Fruit fly (Drosophila melanogaster) whole organism, embryonic: ENCODE results near the gene Ndae1.

Experiments
- ATbp ChIP-seq: fragments of 200-800 bp; sonication (Bioruptor generic); optimal IDR thresholded peaks from 2 replicates; lab custom pipeline; 2017; ENCODE audit warnings: missing biosample characterization, mild to moderate bottlenecking, missing genetic modification characterization, missing genetic modification reagents
- BtbVII ChIP-seq: fragments of 200-800 bp; sonication (Bioruptor generic); optimal IDR thresholded peaks from 3 replicates; lab custom pipeline; 2017; ENCODE audit warnings: missing biosample characterization, mild to moderate bottlenecking, missing genetic modification characterization
- CG10147 ChIP-seq: fragments of 200-800 bp; sonication (Bioruptor generic); optimal IDR thresholded peaks from 2 replicates; lab custom pipeline; 2019; ENCODE audit warnings: missing biosample characterization, mild to moderate bottlenecking, missing genetic modification characterization, moderate library complexity
- CG10267 ChIP-seq: fragments of 200-800 bp; sonication (Bioruptor generic); optimal IDR thresholded peaks from 2 replicates; lab custom pipeline; 2018; ENCODE audit warnings: missing biosample characterization, mild to moderate bottlenecking, missing genetic modification characterization, moderate library complexity
- CG11085 ChIP-seq: fragments of 200-800 bp; sonication (Bioruptor generic); IDR thresholded peaks from 2 replicates; pipeline ENCODE4 v1.3.6; 2022; ENCODE audit warnings: missing biosample characterization, missing genetic modification characterization
- CG11723 ChIP-seq: fragments of 200-800 bp; sonication (Bioruptor generic); optimal IDR thresholded peaks from 2 replicates; lab custom pipeline; 2017; ENCODE audit warnings: missing biosample characterization, mild to moderate bottlenecking, missing genetic modification characterization
- CG12155 ChIP-seq: fragments of 200-800 bp; sonication (Bioruptor generic); optimal IDR thresholded peaks from 3 replicates; lab custom pipeline; 2016; ENCODE audit warnings: missing biosample characterization, missing genetic modification characterization
- CG14965 ChIP-seq: fragments of 200-800 bp; sonication (Bioruptor generic); optimal IDR thresholded peaks from 2 replicates; lab custom pipeline; 2016; ENCODE audit warnings: missing biosample characterization, missing genetic modification characterization, borderline replicate concordance
- CG1529 ChIP-seq: fragments of 200-800 bp; sonication (Bioruptor generic); optimal IDR thresholded peaks from 3 replicates; lab custom pipeline; 2018; ENCODE audit warnings: missing biosample characterization, missing genetic modification characterization
- CG15601 ChIP-seq: fragments of 200-800 bp; sonication (Bioruptor generic); optimal IDR thresholded peaks from 3 replicates; lab custom pipeline; 2019; ENCODE audit warnings: missing biosample characterization, mild to moderate bottlenecking, missing genetic modification characterization, moderate library complexity
- CG17385 ChIP-seq: fragments of 200-800 bp; sonication (Bioruptor generic); optimal IDR thresholded peaks from 3 replicates; lab custom pipeline; 2018; ENCODE audit warnings: missing biosample characterization, mild to moderate bottlenecking, missing genetic modification characterization
- CG17912 ChIP-seq: fragments of 200-800 bp; sonication (Bioruptor generic); optimal IDR thresholded peaks from 2 replicates; lab custom pipeline; 2018; ENCODE audit warnings: missing biosample characterization, mild to moderate bottlenecking, missing genetic modification characterization
- CG2202 ChIP-seq: fragments of 200-800 bp; sonication (Bioruptor generic); optimal IDR thresholded peaks from 2 replicates; lab custom pipeline; 2018; ENCODE audit warnings: missing biosample characterization, mild to moderate bottlenecking, missing genetic modification characterization
- CG4617 ChIP-seq: fragments of 200-800 bp; sonication (Bioruptor generic); optimal IDR thresholded peaks from 3 replicates; lab custom pipeline; 2016; ENCODE audit warnings: missing biosample characterization, missing genetic modification characterization, borderline replicate concordance
- CG4820 ChIP-seq: fragments of 200-800 bp; sonication (Bioruptor generic); optimal IDR thresholded peaks from 3 replicates; lab custom pipeline; 2016; ENCODE audit warnings: missing biosample characterization, missing genetic modification characterization
- CG7271 ChIP-seq: fragments of 200-800 bp; sonication (Bioruptor generic); optimal IDR thresholded peaks from 2 replicates; lab custom pipeline; 2018; ENCODE audit warnings: missing biosample characterization, mild to moderate bottlenecking, missing genetic modification characterization, moderate library complexity
- CG7556 ChIP-seq: fragments of 200-800 bp; sonication (Bioruptor generic); optimal IDR thresholded peaks from 2 replicates; lab custom pipeline; 2017; ENCODE audit warnings: missing biosample characterization, mild to moderate bottlenecking, missing genetic modification characterization
- CG7928 ChIP-seq: fragments of 200-800 bp; sonication (Bioruptor generic); optimal IDR thresholded peaks from 2 replicates; lab custom pipeline; 2017; ENCODE audit warnings: missing biosample characterization, mild to moderate bottlenecking, missing genetic modification characterization
- CG7963 ChIP-seq: fragments of 200-800 bp; sonication (Bioruptor generic); IDR thresholded peaks from 3 replicates; pipeline ENCODE4 v1.3.6; 2022; ENCODE audit warnings: missing biosample characterization, missing genetic modification characterization; ENCODE audit not compliant: partially characterized antibody
- CG8944 ChIP-seq: fragments of 200-800 bp; sonication (Bioruptor generic); optimal IDR thresholded peaks from 3 replicates; lab custom pipeline; 2016; ENCODE audit warnings: missing biosample characterization, missing genetic modification characterization
- CrebB ChIP-seq: fragments of 200-800 bp; sonication (Bioruptor generic); optimal IDR thresholded peaks from 3 replicates; lab custom pipeline; 2018; ENCODE audit warnings: missing biosample characterization, mild to moderate bottlenecking, missing genetic modification characterization
- Dad ChIP-seq: fragments of 200-800 bp; sonication (Bioruptor generic); optimal IDR thresholded peaks from 3 replicates; lab custom pipeline; 2016; ENCODE audit warnings: missing biosample characterization, missing genetic modification characterization
- Doc3 ChIP-seq: fragments of 200-800 bp; sonication (Bioruptor generic); IDR thresholded peaks from 3 replicates; pipeline ENCODE4 v1.3.6; 2022; ENCODE audit warnings: missing biosample characterization, missing genetic modification characterization; ENCODE audit not compliant: partially characterized antibody
- Dp ChIP-seq: fragments of 200-800 bp; sonication (Bioruptor generic); optimal IDR thresholded peaks from 2 replicates; lab custom pipeline; 2018; ENCODE audit warnings: missing biosample characterization, mild to moderate bottlenecking, missing genetic modification characterization, moderate library complexity
- Ets65A ChIP-seq: fragments of 200-800 bp; sonication (Bioruptor generic); peaks from one replicate; lab custom pipeline; 2016; ENCODE audit warnings: missing biosample characterization, missing genetic modification characterization
- Fer1 ChIP-seq: fragments of 200-800 bp; sonication (Bioruptor generic); optimal IDR thresholded peaks from 2 replicates; lab custom pipeline; 2017; ENCODE audit warnings: missing biosample characterization, mild to moderate bottlenecking, missing genetic modification characterization
- Jarid2 ChIP-seq: fragments of 200-800 bp; sonication (Bioruptor generic); optimal IDR thresholded peaks from 3 replicates; lab custom pipeline; 2017; ENCODE audit warnings: mild to moderate bottlenecking, missing biosample characterization, missing genetic modification reagents, missing genetic modification characterization
- Med ChIP-seq: fragments of 200-800 bp; sonication (Bioruptor generic); peaks from one replicate; lab custom pipeline; 2016; ENCODE audit warnings: missing biosample characterization, missing genetic modification characterization, mild to moderate bottlenecking, inconsistent platforms, moderate library complexity
- Meics ChIP-seq: fragments of 200-800 bp; sonication (Bioruptor generic); optimal IDR thresholded peaks from 2 replicates; lab custom pipeline; 2017; ENCODE audit warnings: missing biosample characterization, mild to moderate bottlenecking, missing genetic modification characterization
- Nf-YA ChIP-seq: fragments of 200-800 bp; sonication (Bioruptor generic); IDR thresholded peaks from 2 replicates; pipeline ENCODE4 v1.3.6; 2022; ENCODE audit warnings: missing biosample characterization, missing genetic modification characterization
- Sin3A ChIP-seq: fragments of >200 bp; optimal IDR thresholded peaks from 2 replicates; lab custom pipeline; 2018
- Ssrp ChIP-seq: fragments of 200-800 bp; sonication (Bioruptor generic); optimal IDR thresholded peaks from 2 replicates; lab custom pipeline; 2018; ENCODE audit warnings: missing biosample characterization, mild to moderate bottlenecking, missing genetic modification characterization, moderate library complexity
- bbx ChIP-seq: fragments of 200-800 bp; sonication (Bioruptor generic); IDR thresholded peaks from 2 replicates; pipeline ENCODE4 v1.3.6; 2022; ENCODE audit warnings: missing biosample characterization, missing genetic modification characterization; ENCODE audit not compliant: partially characterized antibody
- bowl ChIP-seq: fragments of 200-800 bp; sonication (Bioruptor generic); IDR thresholded peaks from 2 replicates; pipeline ENCODE4 v1.3.6; 2022; ENCODE audit warnings: missing biosample characterization, missing genetic modification characterization
- dmrt99B ChIP-seq: fragments of 200-800 bp; sonication (Bioruptor generic); optimal IDR thresholded peaks from 2 replicates; lab custom pipeline; 2018; ENCODE audit warnings: missing biosample characterization, mild to moderate bottlenecking, missing genetic modification characterization, moderate library complexity
- fu2 ChIP-seq: fragments of 200-800 bp; sonication (Bioruptor generic); optimal IDR thresholded peaks from 2 replicates; lab custom pipeline; 2016; ENCODE audit warnings: missing biosample characterization, missing genetic modification characterization
- gcm ChIP-seq: fragments of 200-800 bp; sonication (Bioruptor generic); optimal IDR thresholded peaks from 2 replicates; lab custom pipeline; 2019; ENCODE audit warnings: missing biosample characterization, mild to moderate bottlenecking, missing genetic modification characterization, moderate library complexity
- gem ChIP-seq: fragments of 200-800 bp; sonication (Bioruptor generic); optimal IDR thresholded peaks from 2 replicates; lab custom pipeline; 2019; ENCODE audit warnings: missing biosample characterization, mild to moderate bottlenecking, missing genetic modification characterization, moderate library complexity
- ham ChIP-seq: fragments of 200-800 bp; sonication (Bioruptor generic); IDR thresholded peaks from 2 replicates; pipeline ENCODE4 v1.3.6; 2022; ENCODE audit warnings: missing biosample characterization, missing genetic modification characterization
- hkb ChIP-seq, 2 experiments: fragments of 200-800 bp in 1 of 2; fragments of >200 bp in 1 of 2; sonication (Bioruptor generic) in 1 of 2; IDR thresholded peaks in 1 of 2; optimal IDR thresholded peaks in 1 of 2; 2 replicates each; pipeline versions ENCODE4 v1.3.6 to Lab custom; 2017 to 2022; ENCODE audit warnings: missing biosample characterization in 1 of 2, missing genetic modification characterization in 1 of 2
- kni ChIP-seq: fragments of 200-800 bp; sonication (Bioruptor generic); optimal IDR thresholded peaks from 3 replicates; lab custom pipeline; 2017; ENCODE audit warnings: mild to moderate bottlenecking, missing biosample characterization, missing genetic modification reagents, missing genetic modification characterization
- mam ChIP-seq: fragments of 200-800 bp; sonication (Bioruptor generic); optimal IDR thresholded peaks from 3 replicates; lab custom pipeline; 2016; ENCODE audit warnings: missing biosample characterization, missing genetic modification characterization
- rib ChIP-seq: fragments of 200-800 bp; sonication (Bioruptor generic); IDR thresholded peaks from 2 replicates; pipeline ENCODE4 v1.3.6; 2022; ENCODE audit warnings: missing biosample characterization, missing genetic modification characterization
- scrt ChIP-seq: fragments of 200-800 bp; sonication (Bioruptor generic); optimal IDR thresholded peaks from 2 replicates; lab custom pipeline; 2018; ENCODE audit warnings: missing biosample characterization, mild to moderate bottlenecking, missing genetic modification characterization, moderate library complexity
- seq ChIP-seq: fragments of 200-800 bp; sonication (Bioruptor generic); IDR thresholded peaks from 2 replicates; pipeline ENCODE4 v1.3.6; 2022; ENCODE audit warnings: missing biosample characterization, missing genetic modification characterization
- sim ChIP-seq: fragments of 200-800 bp; sonication (Bioruptor generic); IDR thresholded peaks from 2 replicates; pipeline ENCODE4 v1.3.6; 2022; ENCODE audit warnings: missing biosample characterization, missing genetic modification characterization
- sqz ChIP-seq: fragments of 200-800 bp; sonication (Bioruptor generic); optimal IDR thresholded peaks from 3 replicates; lab custom pipeline; 2018; ENCODE audit warnings: missing biosample characterization, mild to moderate bottlenecking, missing genetic modification characterization
- sr ChIP-seq: fragments of 200-800 bp; sonication (Bioruptor generic); IDR thresholded peaks from 3 replicates; pipeline ENCODE4 v1.3.6; 2022; ENCODE audit warnings: missing biosample characterization, missing genetic modification characterization
- tx ChIP-seq: fragments of 200-800 bp; sonication (Bioruptor generic); optimal IDR thresholded peaks from 2 replicates; lab custom pipeline; 2016; ENCODE audit warnings: missing biosample characterization, missing genetic modification characterization
- usp ChIP-seq: fragments of >200 bp; optimal IDR thresholded peaks from 2 replicates; lab custom pipeline; 2017; ENCODE audit warnings: missing biosample characterization, missing genetic modification characterization
- zfh2 ChIP-seq: fragments of 200-800 bp; sonication (Bioruptor generic); optimal IDR thresholded peaks from 2 replicates; lab custom pipeline; 2016; ENCODE audit warnings: missing biosample characterization, missing genetic modification characterization

Ndae1 gene

dm6 chr2L:7258105-7258504 lies 9.0 kb upstream of the Ndae1 start (continued):
- TF ChIP-seq CrebB (tag; lab: Kevin White, UChicago) (no peak), zfh2 (GFP tag; lab: Kevin White, UChicago) (peak; percentile 6), usp (GFP tag; lab: Kevin White, UChicago) (no peak), CG11085 (GFP tag; lab: Robert Waterston, UW) (no peak), sqz (GFP tag; lab: Kevin White, UChicago) (no peak), sr (no peak), ATbp (GFP tag; lab: Kevin White, UChicago) (peak; percentile 13), Ets65A (peak; percentile 87), tx (GFP tag; lab: Kevin White, UChicago) (no peak), mam (GFP tag; lab: Kevin White, UChicago) (peak; percentile 55), Med (GFP tag; lab: Kevin White, UChicago) (peak; percentile 93), CG4820 (peak; percentile 35), Meics (GFP tag; lab: Kevin White, UChicago) (peak; percentile 60), scrt (GFP tag; lab: Kevin White, UChicago) (peak; percentile 12), CG17912 (GFP tag; lab: Kevin White, UChicago) (peak; percentile 52), CG4617 (GFP tag; lab: Kevin White, UChicago) (no peak), CG11723 (GFP tag; lab: Kevin White, UChicago) (no peak), CG1529 (GFP tag; lab: Kevin White, UChicago) (no peak), CG7271 (tag; lab: Kevin White, UChicago) (no peak), CG12155 (GFP tag; lab: Kevin White, UChicago) (peak; percentile 14), BtbVII (GFP tag; lab: Kevin White, UChicago) (peak; percentile 3), Ssrp (peak; percentile 24), sim (no peak), ham (no peak), bowl (GFP tag; lab: Robert Waterston, UW) (no peak), gcm (GFP tag; lab: Kevin White, UChicago) (no peak), CG7556 (no peak), CG17385 (GFP tag; lab: Kevin White, UChicago) (peak; percentile 44), gem (tag; lab: Kevin White, UChicago) (peak; percentile 61), CG15601 (tag; lab: Kevin White, UChicago) (peak; percentile 40), CG8944 (GFP tag; lab: Kevin White, UChicago) (peak; percentile 50), seq (GFP tag; lab: Robert Waterston, UW) (no peak), fu2 (peak; percentile 8), CG7928 (no peak), rib (GFP tag; lab: Robert Waterston, UW) (no peak), CG10147 (no peak), CG14965 (no peak), bbx (peak; percentile 16; the same call in 1 of the 2 replicates), kni (no peak), Sin3A (lab: Kevin White, UChicago) (no peak), CG2202 (no peak), Jarid2 (GFP tag; lab: Kevin White, UChicago) (peak; percentile 36), Dad (no peak), Doc3 (GFP tag; lab: Robert Waterston, UW) (no peak), CG10267 (peak; percentile 44), Nf-YA (GFP tag; lab: Robert Waterston, UW) (no peak), Dp (GFP tag; lab: Kevin White, UChicago) (peak; percentile 82), dmrt99B (peak; percentile 6), Fer1 (peak; percentile 32), CG7963 (GFP tag; lab: Robert Waterston, UW) (no peak), hkb (optimal IDR thresholded peaks at IDR 0.05; lab: Kevin White, UChicago) (no peak), hkb (GFP tag; IDR thresholded peaks at IDR 0.05; lab: Robert Waterston, UW) (no peak)
